Worm (Caenorhabditis elegans): ENCODE results near the gene cyp-13A8.

Gene cyp-13A8

ce11 chrII:9834921-9835320 lies 27.6 kb upstream of the cyp-13A8 start, which contains the start of gene arrd-5:
TSS of gene arrd-5 (plus strand) at chrII:9835221.
- TF ChIP-seq eor-1 (tag; optimal IDR thresholded peaks at IDR 0.05): no peak

ce11 chrII:9833855-9834254 lies 26.5 kb upstream of the cyp-13A8 start, which contains the start of gene ZK938.3:
TSS of gene ZK938.3 (minus strand) at chrII:9833955.
- TF ChIP-seq ceh-16 (tag; optimal IDR thresholded peaks at IDR 0.05) (no peak), skn-1 (tag; optimal IDR thresholded peaks at IDR 0.05) (no peak), mdl-1 (tag; optimal IDR thresholded peaks at IDR 0.05) (no peak), elt-3 (tag; optimal IDR thresholded peaks at IDR 0.05) (no peak), zag-1 (tag; optimal IDR thresholded peaks at IDR 0.05) (no peak)

- TF ChIP-seq ztf-4 (tag; optimal IDR thresholded peaks at IDR 0.05) (no peak), nhr-76 (tag; optimal IDR thresholded peaks at IDR 0.05) (no peak), tbx-2 (tag; optimal IDR thresholded peaks at IDR 0.05) (no peak), ceh-9 (tag; optimal IDR thresholded peaks at IDR 0.05) (no peak), nhr-237 (tag; optimal IDR thresholded peaks at IDR 0.05) (no peak), elt-1 (tag; optimal IDR thresholded peaks at IDR 0.05) (no peak)
Measured at ce11 chrII:9831033-9831432, 23.7 kb upstream of the cyp-13A8 start, which contains the start of gene ZK938.12. TSS of gene ZK938.12 (plus strand) at chrII:9831333.

- TF ChIP-seq elt-2 (tag; optimal IDR thresholded peaks at IDR 0.05) (no peak), ceh-82 (tag; optimal IDR thresholded peaks at IDR 0.05) (no peak), nhr-67 (tag; optimal IDR thresholded peaks at IDR 0.05) (no peak), ceh-9 (tag; optimal IDR thresholded peaks at IDR 0.05) (no peak), ama-1 (optimal IDR thresholded peaks at IDR 0.05) (no peak), nhr-43 (tag; optimal IDR thresholded peaks at IDR 0.05; ENCODE audit: poor library complexity, severe bottlenecking) (no peak), sea-2 (GFP tag; optimal IDR thresholded peaks at IDR 0.05) (no peak), pqm-1 (tag; optimal IDR thresholded peaks at IDR 0.05) (no peak), unc-39 (tag; optimal IDR thresholded peaks at IDR 0.05) (no peak), hmg-11 (tag; optimal IDR thresholded peaks at IDR 0.05) (no peak), mdl-1 (tag; optimal IDR thresholded peaks at IDR 0.05) (no peak), egl-5 (tag; optimal IDR thresholded peaks at IDR 0.05) (no peak), lin-15B (tag; optimal IDR thresholded peaks at IDR 0.05) (no peak), jun-1 (tag; optimal IDR thresholded peaks at IDR 0.05) (no peak), ZK546.5 (tag; optimal IDR thresholded peaks at IDR 0.05) (no peak), nhr-28 (tag; optimal IDR thresholded peaks at IDR 0.05) (no peak), nhr-237 (tag; optimal IDR thresholded peaks at IDR 0.05) (no peak), pha-4 (tag; optimal IDR thresholded peaks at IDR 0.05) (no peak), ztf-4 (tag; optimal IDR thresholded peaks at IDR 0.05) (no peak)
Measured at ce11 chrII:9829108-9829507, 21.7 kb upstream of the cyp-13A8 start, which contains the start of gene ZK938.1. TSS of gene ZK938.1 (plus strand) at chrII:9829408.

- TF ChIP-seq lin-15B (tag; optimal IDR thresholded peaks at IDR 0.05) (no peak), mml-1 (tag; optimal IDR thresholded peaks at IDR 0.05) (no peak), egl-5 (tag; optimal IDR thresholded peaks at IDR 0.05) (no peak), nhr-23 (tag; optimal IDR thresholded peaks at IDR 0.05) (no peak), ceh-9 (tag; optimal IDR thresholded peaks at IDR 0.05) (no peak), lin-39 (tag; optimal IDR thresholded peaks at IDR 0.05) (no peak), mdl-1 (tag; optimal IDR thresholded peaks at IDR 0.05) (no peak)
Measured at ce11 chrII:9828502-9828901, 21.1 kb upstream of the cyp-13A8 start.

- no peak for TF ChIP-seq nhr-43 (tag; optimal IDR thresholded peaks at IDR 0.05; ENCODE audit: poor library complexity, severe bottlenecking)
Measured at ce11 chrII:9827852-9828251, 20.5 kb upstream of the cyp-13A8 start, which contains the start of gene eyg-1. TSS of gene eyg-1 (minus strand) at chrII:9827952.

- TF ChIP-seq elt-3 (tag; optimal IDR thresholded peaks at IDR 0.05): no peak
- no peak for TF ChIP-seq elt-2 (tag; optimal IDR thresholded peaks at IDR 0.05)
- TF ChIP-seq mdl-1 (tag; optimal IDR thresholded peaks at IDR 0.05): no peak
- TF ChIP-seq nhr-25 (tag; optimal IDR thresholded peaks at IDR 0.05): no peak
- no peak for TF ChIP-seq nhr-11 (tag; optimal IDR thresholded peaks at IDR 0.05)
- TF ChIP-seq R02D3.7 (tag; optimal IDR thresholded peaks at IDR 0.05): no peak
- no peak for TF ChIP-seq pqm-1 (tag; optimal IDR thresholded peaks at IDR 0.05)
- TF ChIP-seq nhr-43 (tag; optimal IDR thresholded peaks at IDR 0.05; ENCODE audit: poor library complexity, severe bottlenecking): no peak
- no peak for TF ChIP-seq egl-5 (tag; optimal IDR thresholded peaks at IDR 0.05)
- no peak for TF ChIP-seq nhr-28 (tag; optimal IDR thresholded peaks at IDR 0.05)
- TF ChIP-seq ceh-9 (tag; optimal IDR thresholded peaks at IDR 0.05): no peak
- TF ChIP-seq nhr-237 (tag; optimal IDR thresholded peaks at IDR 0.05): no peak
- no peak for TF ChIP-seq fos-1 (tag; optimal IDR thresholded peaks at IDR 0.05)
Measured at ce11 chrII:9826946-9827345, 19.6 kb upstream of the cyp-13A8 start.
